Fruit fly (Drosophila melanogaster) Kc167 (cell line): ENCODE data around the gene PolG2.

Experiments used
- Myc ChIP-seq: fragments of >200 bp; optimal IDR thresholded peaks from 2 replicates; lab custom pipeline; 2017; ENCODE audit warnings: missing external identifiers
- Sin3A ChIP-seq: fragments of >200 bp; optimal IDR thresholded peaks from 2 replicates; lab custom pipeline; 2018; ENCODE audit warnings: missing external identifiers
- insv ChIP-seq: fragments of >200 bp; optimal IDR thresholded peaks from 3 replicates; lab custom pipeline; 2018; ENCODE audit warnings: missing external identifiers

DNA sequence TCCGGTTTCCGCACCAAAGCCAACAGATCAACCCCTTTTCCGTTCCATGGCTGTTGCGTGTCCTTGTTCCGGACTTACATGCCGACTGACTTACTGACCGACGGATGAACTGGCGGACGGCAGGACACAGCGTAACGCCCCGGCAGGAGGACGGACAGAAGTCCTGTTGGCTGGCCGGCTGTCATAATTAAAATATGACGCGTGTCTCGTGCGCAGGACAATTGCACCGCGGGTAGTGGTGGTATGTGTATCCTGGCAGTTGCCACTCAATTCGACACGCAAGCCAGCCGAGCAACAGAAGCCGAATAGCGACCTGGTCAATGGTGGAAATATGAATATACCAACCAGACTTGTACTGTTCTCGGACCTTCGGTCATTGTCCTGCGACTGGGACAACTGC, 36.5 kb upstream of the PolG2 start:
- no peak for TF ChIP-seq Sin3A (lab: Kevin White, UChicago)
- no peak for TF ChIP-seq Myc (lab: Kevin White, UChicago)
- TF ChIP-seq insv (lab: Kevin White, UChicago) = no peak
